Worm (Caenorhabditis elegans): ENCODE measurements around the gene vps-45.

The vps-45 gene

ce11 chrX:992650-993403 lies 18.2 kb upstream of the vps-45 start (continued):
- TF ChIP-seq unc-42 (tag; optimal IDR thresholded peaks at IDR 0.05) (peak; percentile 73), ceh-19 (GFP tag; optimal IDR thresholded peaks at IDR 0.05) (peak; percentile 50), ceh-9 (tag; optimal IDR thresholded peaks at IDR 0.05) (no peak), hlh-8 (tag; optimal IDR thresholded peaks at IDR 0.05) (peak; percentile 31), gmeb-2 (tag; optimal IDR thresholded peaks at IDR 0.05) (no peak), F13H6.1 (tag; optimal IDR thresholded peaks at IDR 0.05) (peak; percentile 60), zip-5 (tag; optimal IDR thresholded peaks at IDR 0.05) (no peak), npax-4 (tag; optimal IDR thresholded peaks at IDR 0.05) (no peak), fkh-6 (tag; optimal IDR thresholded peaks at IDR 0.05) (peak; percentile 37), fkh-10 (GFP tag; optimal IDR thresholded peaks at IDR 0.05) (no peak), hlh-6 (tag; optimal IDR thresholded peaks at IDR 0.05) (no peak), tbx-7 (tag; optimal IDR thresholded peaks at IDR 0.05) (peak; percentile 39), ets-4 (tag; optimal IDR thresholded peaks at IDR 0.05) (no peak), ceh-31 (tag; optimal IDR thresholded peaks at IDR 0.05) (peak; percentile 88), K09A11.1 (tag; optimal IDR thresholded peaks at IDR 0.05; ENCODE audit: insufficient read depth) (peak; percentile 48), ceh-6 (GFP tag; optimal IDR thresholded peaks at IDR 0.05) (no peak), nhr-11 (tag; optimal IDR thresholded peaks at IDR 0.05) (no peak), rnt-1 (tag; optimal IDR thresholded peaks at IDR 0.05) (peak; percentile 30), dve-1 (tag; optimal IDR thresholded peaks at IDR 0.05) (no peak), ref-2 (tag; optimal IDR thresholded peaks at IDR 0.05) (peak; percentile 77), ceh-14 (tag; optimal IDR thresholded peaks at IDR 0.05) (peak; percentile 76)

ce11 chrX:991274-991673 lies 16.6 kb upstream of the vps-45 start, which contains the start of the genes C09E10.3 and dgk-1:
TSS of gene C09E10.3 (minus strand) at chrX:991374.
TSS of gene dgk-1 (minus strand) at chrX:991456.
- no peak for TF ChIP-seq unc-86 (tag; optimal IDR thresholded peaks at IDR 0.05)
- no peak for TF ChIP-seq dve-1 (tag; optimal IDR thresholded peaks at IDR 0.05)
- TF ChIP-seq elt-2 (tag; optimal IDR thresholded peaks at IDR 0.05): no peak
- TF ChIP-seq ama-1 (optimal IDR thresholded peaks at IDR 0.05): no peak
- TF ChIP-seq pha-4 (tag; optimal IDR thresholded peaks at IDR 0.05): no peak
- TF ChIP-seq pha-2 (tag; optimal IDR thresholded peaks at IDR 0.05): no peak
- no peak for TF ChIP-seq ceh-31 (tag; optimal IDR thresholded peaks at IDR 0.05)

- TF ChIP-seq rnt-1 (tag; optimal IDR thresholded peaks at IDR 0.05): no peak
- TF ChIP-seq ref-2 (tag; optimal IDR thresholded peaks at IDR 0.05): peak; percentile 19
- no peak for TF ChIP-seq ceh-31 (tag; optimal IDR thresholded peaks at IDR 0.05)
- TF ChIP-seq ets-4 (tag; optimal IDR thresholded peaks at IDR 0.05): no peak
- no peak for TF ChIP-seq K02D7.2 (tag; optimal IDR thresholded peaks at IDR 0.05)
- no peak for TF ChIP-seq unc-55 (GFP tag; optimal IDR thresholded peaks at IDR 0.05)
- TF ChIP-seq elt-2 (tag; optimal IDR thresholded peaks at IDR 0.05): no peak
- TF ChIP-seq lim-6 (tag; optimal IDR thresholded peaks at IDR 0.05): no peak
- no peak for TF ChIP-seq fax-1 (tag; optimal IDR thresholded peaks at IDR 0.05)
- TF ChIP-seq ceh-22 (tag; optimal IDR thresholded peaks at IDR 0.05): no peak
- TF ChIP-seq C38D4.7 (GFP tag; optimal IDR thresholded peaks at IDR 0.05): no peak
- TF ChIP-seq nfya-1 (tag; optimal IDR thresholded peaks at IDR 0.05): no peak
- TF ChIP-seq nhr-232 (tag; optimal IDR thresholded peaks at IDR 0.05): no peak
- TF ChIP-seq ztf-16 (tag; optimal IDR thresholded peaks at IDR 0.05): no peak
- no peak for TF ChIP-seq sox-2 (GFP tag; IDR thresholded peaks at IDR 0.05)
- TF ChIP-seq ceh-9 (tag; optimal IDR thresholded peaks at IDR 0.05): no peak
- peak; percentile 18 for TF ChIP-seq sox-4 (tag; optimal IDR thresholded peaks at IDR 0.05)
- no peak for TF ChIP-seq hlh-13 (GFP tag; optimal IDR thresholded peaks at IDR 0.05)
- TF ChIP-seq nhr-11 (tag; optimal IDR thresholded peaks at IDR 0.05): no peak
- no peak for TF ChIP-seq ceh-2 (tag; optimal IDR thresholded peaks at IDR 0.05)
- TF ChIP-seq elt-4 (tag; optimal IDR thresholded peaks at IDR 0.05): peak; percentile 61
- TF ChIP-seq ceh-24 (tag; optimal IDR thresholded peaks at IDR 0.05): no peak
- no peak for TF ChIP-seq mec-3 (tag; optimal IDR thresholded peaks at IDR 0.05; ENCODE audit: borderline replicate concordance)
- TF ChIP-seq npax-4 (tag; optimal IDR thresholded peaks at IDR 0.05): no peak
- TF ChIP-seq pha-4 (tag; optimal IDR thresholded peaks at IDR 0.05): no peak
- peak; percentile 20 for TF ChIP-seq ceh-34 (tag; optimal IDR thresholded peaks at IDR 0.05)
- TF ChIP-seq pha-2 (tag; optimal IDR thresholded peaks at IDR 0.05): no peak
- no peak for TF ChIP-seq lin-11 (tag; optimal IDR thresholded peaks at IDR 0.05)
- no peak for TF ChIP-seq eyg-1 (tag; optimal IDR thresholded peaks at IDR 0.05)
- no peak for TF ChIP-seq pat-9 (tag; optimal IDR thresholded peaks at IDR 0.05)
- no peak for TF ChIP-seq ceh-19 (GFP tag; optimal IDR thresholded peaks at IDR 0.05)
- TF ChIP-seq ceh-14 (tag; optimal IDR thresholded peaks at IDR 0.05): no peak
- TF ChIP-seq fkh-6 (tag; optimal IDR thresholded peaks at IDR 0.05): no peak
- no peak for TF ChIP-seq zip-5 (tag; optimal IDR thresholded peaks at IDR 0.05)
- TF ChIP-seq ama-1 (optimal IDR thresholded peaks at IDR 0.05): no peak
- no peak for TF ChIP-seq pax-1 (tag; optimal IDR thresholded peaks at IDR 0.05)
These were observed 11.8 kb upstream of the vps-45 start for ce11 chrX:986463-986862.
